Worm (Caenorhabditis elegans) whole organism, L1 larva: Measurements from ENCODE around the gene pfd-2.

ENCODE experiments used
- aha-1 ChIP-seq: fragments of 150-350 bp; optimal IDR thresholded peaks from 2 replicates; lab custom pipeline; 2014; ENCODE audit warnings: missing biosample characterization, missing genetic modification characterization
- lin-15B ChIP-seq: fragments of 150-350 bp; sonication (generic microtip); optimal IDR thresholded peaks from 3 replicates; lab custom pipeline; 2014; ENCODE audit warnings: missing biosample characterization, missing genetic modification characterization
- lin-35 ChIP-seq, 2 experiments: fragments of 150-350 bp; optimal IDR thresholded peaks; 2 replicates each; lab custom pipeline; 2014; ENCODE audit warnings: missing biosample characterization in 2 of 2, missing genetic modification characterization in 2 of 2, missing genetic modification reagents in 2 of 2

DNA sequence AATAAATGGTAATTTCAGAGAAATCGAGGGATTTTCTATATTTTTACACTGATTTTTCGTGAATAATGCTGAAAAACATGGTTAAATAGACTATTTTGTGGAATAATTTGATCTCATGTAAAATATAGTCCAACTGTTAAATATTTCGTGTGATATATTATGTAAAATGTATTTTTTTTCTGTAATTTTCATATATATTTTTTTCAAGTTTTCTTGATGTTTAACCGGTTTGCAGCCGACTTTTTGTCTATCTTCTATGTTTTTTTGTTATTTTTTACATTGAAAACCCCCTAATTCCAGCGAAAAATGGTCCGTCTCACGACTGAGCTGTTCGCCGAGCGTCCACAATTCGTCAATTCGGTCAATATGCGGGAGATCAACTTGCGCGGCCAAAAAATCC is 2.5 kb upstream of the pfd-2 start, which contains the start of gene mog-2:
- TF ChIP-seq aha-1 (tag; lab: Kevin White, UChicago): no peak
- TF ChIP-seq lin-15B (tag; lab: Kevin White, UChicago): no peak
- TF ChIP-seq lin-35 (GFP tag; optimal IDR thresholded peaks at IDR 0.05; lab: Kevin White, UChicago): no peak
